Fruit fly (Drosophila melanogaster): Measurements from ENCODE around the gene cysu.

dm6 chr3R:17449402-17449801, 23.8 kb downstream of the cysu start:
- TF ChIP-seq D1 (tag; optimal IDR thresholded peaks at IDR 0.05): peak; percentile 86
- TF ChIP-seq EcR (GFP tag; optimal IDR thresholded peaks at IDR 0.05): no peak
- TF ChIP-seq CG12605 (GFP tag; IDR thresholded peaks at IDR 0.05): no peak
- no peak for TF ChIP-seq CG32121 (GFP tag; IDR thresholded peaks at IDR 0.05)
- TF ChIP-seq CG15710 (tag; optimal IDR thresholded peaks at IDR 0.05): no peak
- TF ChIP-seq CG13204 (GFP tag; optimal IDR thresholded peaks at IDR 0.05): no peak
- no peak for TF ChIP-seq CG9948 (tag; optimal IDR thresholded peaks at IDR 0.05)
- no peak for TF ChIP-seq CG17806 (tag; optimal IDR thresholded peaks at IDR 0.05)
- no peak for TF ChIP-seq rn (GFP tag; IDR thresholded peaks at IDR 0.05)
- TF ChIP-seq gl (tag; optimal IDR thresholded peaks at IDR 0.05): no peak
- no peak for TF ChIP-seq Pif1A (GFP tag; optimal IDR thresholded peaks at IDR 0.05)
- TF ChIP-seq CG4496 (GFP tag; IDR thresholded peaks at IDR 0.05): no peak
- no peak for TF ChIP-seq CG14655 (GFP tag; optimal IDR thresholded peaks at IDR 0.05)

Measured in whole organism, pupa.